Fruit fly (Drosophila melanogaster) whole organism, larva: ENCODE measurements around the gene PQBP1.

Source experiments
- noc ChIP-seq: fragments of 200-800 bp; sonication (Bioruptor generic); optimal IDR thresholded peaks from 3 replicates; lab custom pipeline; 2019; ENCODE audit warnings: missing biosample characterization, mild to moderate bottlenecking, missing genetic modification characterization, moderate library complexity

PQBP1 gene

dm6 chr3R:25064907-25065841 lies at the start of gene PQBP1, which contains the start of gene veli:
Gene PQBP1 (plus strand): TSS chr3R:25065791.
Gene veli (minus strand): TSS chr3R:25065591.
- TF ChIP-seq noc (tag; lab: Kevin White, UChicago) = no peak

DNA sequence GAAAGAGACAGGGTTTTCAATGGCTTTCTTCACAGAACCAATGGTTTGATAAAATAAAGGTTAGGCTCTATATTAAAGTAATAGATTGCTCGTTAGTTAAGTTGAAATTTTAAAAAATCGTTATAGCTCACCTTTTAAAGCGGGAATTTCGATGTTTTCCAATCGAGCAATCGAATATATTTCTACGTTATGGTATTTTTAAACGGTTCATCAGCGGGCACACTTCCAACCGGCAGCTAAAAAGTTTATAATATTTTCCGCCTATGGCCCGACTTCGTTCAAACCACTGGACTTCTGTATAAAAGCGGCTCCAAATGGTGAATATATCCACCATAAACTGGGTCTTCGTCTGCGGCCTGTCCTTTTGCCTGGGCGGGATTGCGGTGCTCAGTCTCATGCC lies 42.5 kb upstream of the PQBP1 start, which contains the start of gene beta4GalT7:
TSS of gene beta4GalT7 (plus strand) at position 201 of the 400 bp plus-strand sequence.
- no peak for TF ChIP-seq noc (tag; lab: Kevin White, UChicago)

- peak; percentile 91 for TF ChIP-seq noc (tag; lab: Kevin White, UChicago)
These were observed 40.6 kb upstream of the PQBP1 start, which contains the start of the genes EMC6 and Hr96 for dm6 chr3R:25024895-25025557. Gene EMC6 (minus strand): TSS chr3R:25025017. Gene Hr96 (plus strand): TSS chr3R:25025235.

- TF ChIP-seq noc (tag; lab: Kevin White, UChicago) = peak; percentile 92
These were observed 38.0 kb upstream of the PQBP1 start for dm6 chr3R:25027281-25028219.

- no peak for TF ChIP-seq noc (tag; lab: Kevin White, UChicago)
These were observed 32.9 kb upstream of the PQBP1 start for dm6 chr3R:25032686-25033085.

DNA sequence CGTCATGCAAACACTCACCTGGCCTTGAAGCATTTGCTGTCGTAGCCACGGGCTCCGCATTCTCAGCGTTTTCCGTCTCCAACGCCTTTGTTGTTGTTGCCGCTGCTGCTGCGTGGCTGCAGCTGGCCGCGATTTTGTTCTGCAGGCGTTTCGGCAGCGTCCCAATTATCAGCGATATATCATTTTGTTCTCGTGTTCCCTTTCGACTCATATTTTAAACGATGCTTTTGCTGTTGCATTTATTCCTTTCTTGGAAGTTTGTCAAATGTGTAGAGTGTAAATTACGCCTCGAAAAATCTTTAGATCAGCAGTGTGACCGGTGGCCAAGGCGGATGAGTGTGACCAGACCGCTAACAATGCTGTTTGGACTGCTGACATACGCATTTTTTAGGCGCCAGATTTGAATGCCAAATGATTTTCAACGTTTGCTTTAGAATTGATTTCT lies 32.4 kb upstream of the PQBP1 start, which contains the start of gene Smg6:
TSS of gene Smg6 (minus strand) at position 324 of the 445 bp plus-strand sequence.
- no peak for TF ChIP-seq noc (tag; lab: Kevin White, UChicago)

DNA sequence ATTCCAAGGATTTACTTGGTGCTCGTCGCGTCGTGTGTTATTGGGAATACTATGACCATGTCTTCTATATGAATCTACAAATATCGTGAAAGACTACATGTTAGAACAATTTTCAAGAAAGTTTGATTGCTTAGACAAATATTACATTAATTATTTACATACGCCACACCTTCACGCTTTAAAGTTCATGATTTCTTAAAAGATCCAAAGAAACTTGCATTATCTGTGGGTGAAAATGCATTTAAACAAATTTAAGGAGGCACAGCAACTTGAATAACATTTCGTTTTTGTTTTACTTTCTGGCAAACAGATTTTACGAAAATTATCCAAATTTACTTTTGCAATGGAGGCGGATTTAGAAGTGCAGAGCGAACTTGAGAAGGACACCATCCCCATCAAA lies 28.9 kb upstream of the PQBP1 start, which contains the start of gene CG31115:
TSS of gene CG31115 (plus strand) at position 301 of the 400 bp plus-strand sequence.
- TF ChIP-seq noc (tag; lab: Kevin White, UChicago) = no peak

DNA sequence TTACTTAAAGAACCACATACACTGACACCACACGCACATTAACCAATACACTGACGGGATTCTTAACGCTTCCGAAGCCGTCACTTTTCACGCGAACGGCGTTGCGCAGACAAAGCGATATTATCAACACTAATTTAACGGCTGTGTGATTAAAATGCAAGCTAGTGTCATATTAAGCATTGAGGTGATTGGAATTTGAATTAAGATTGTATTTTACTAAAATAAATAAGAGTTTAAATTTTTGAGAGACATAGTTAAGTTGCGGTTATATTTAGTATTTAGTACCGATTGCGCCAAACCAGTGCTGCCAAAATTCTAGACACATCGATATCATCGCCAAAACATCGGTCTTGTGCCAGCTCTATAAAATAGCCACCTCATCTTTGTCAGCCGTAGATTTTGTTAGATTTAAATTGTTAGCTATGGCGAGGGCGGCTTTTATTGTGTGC lies 26.5 kb upstream of the PQBP1 start, which contains the start of the genes Ythdf and bai:
TSS of gene Ythdf (minus strand) at position 222 of the 449 bp plus-strand sequence.
TSS of gene bai (plus strand) at position 347 of the 449 bp plus-strand sequence.
- no peak for TF ChIP-seq noc (tag; lab: Kevin White, UChicago)

DNA sequence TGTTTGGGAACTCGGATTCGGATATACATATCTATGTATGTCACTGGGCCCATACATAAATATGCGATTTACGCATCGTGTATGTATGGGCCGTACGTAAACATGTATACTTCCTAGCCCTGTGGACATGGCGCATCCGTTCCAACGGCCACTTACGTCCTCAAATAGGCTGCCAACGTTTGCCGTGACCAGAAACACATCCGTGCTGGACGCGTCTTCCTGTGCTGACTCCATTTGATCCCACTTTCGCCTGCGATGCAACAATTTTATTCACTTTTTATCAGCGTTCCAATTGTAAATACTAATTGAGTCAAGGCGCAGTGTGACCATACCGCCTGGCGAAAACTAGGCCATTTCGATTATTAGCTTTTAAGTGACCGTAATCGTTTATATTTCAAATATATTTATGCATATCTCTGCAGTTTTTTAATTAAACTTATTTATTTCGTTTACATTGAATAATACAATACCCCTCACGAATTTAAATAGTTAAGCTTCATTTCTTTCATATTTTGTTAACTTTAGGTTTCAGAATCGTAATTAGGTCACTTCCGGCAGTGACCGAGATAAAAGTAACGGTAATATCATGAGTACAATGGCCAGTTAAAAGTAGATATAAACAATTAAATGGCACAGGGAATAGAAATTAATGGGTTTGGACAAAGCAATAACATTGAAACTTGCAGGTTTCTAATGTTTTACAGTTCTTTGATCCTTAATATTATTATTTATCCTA lies 20.6 kb upstream of the PQBP1 start, which contains the start of gene 5PtaseI:
TSS of gene 5PtaseI (minus strand) at position 336 of the 736 bp plus-strand sequence.
- TF ChIP-seq noc (tag; lab: Kevin White, UChicago) = no peak

DNA sequence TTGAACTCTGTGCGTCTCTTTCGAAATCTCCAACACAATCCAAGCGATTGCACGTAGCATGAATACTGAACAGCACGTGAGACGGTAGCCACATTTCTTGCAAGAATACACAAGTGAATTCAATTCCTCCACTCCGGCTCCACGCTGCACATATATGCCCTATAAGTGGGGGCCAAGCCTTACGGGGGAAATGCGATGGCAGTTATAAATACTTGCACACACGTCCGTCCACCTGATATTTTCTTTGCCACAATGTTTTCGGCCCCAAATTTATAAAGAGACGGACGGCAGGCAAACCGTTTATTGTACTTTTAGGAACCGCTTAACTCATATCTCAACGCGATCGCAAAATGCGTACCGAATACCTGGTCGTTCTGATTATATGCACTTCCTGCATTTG lies 19.6 kb upstream of the PQBP1 start, which contains the start of gene CG11786:
TSS of gene CG11786 (plus strand) at position 301 of the 400 bp plus-strand sequence.
- TF ChIP-seq noc (tag; lab: Kevin White, UChicago) = no peak

DNA sequence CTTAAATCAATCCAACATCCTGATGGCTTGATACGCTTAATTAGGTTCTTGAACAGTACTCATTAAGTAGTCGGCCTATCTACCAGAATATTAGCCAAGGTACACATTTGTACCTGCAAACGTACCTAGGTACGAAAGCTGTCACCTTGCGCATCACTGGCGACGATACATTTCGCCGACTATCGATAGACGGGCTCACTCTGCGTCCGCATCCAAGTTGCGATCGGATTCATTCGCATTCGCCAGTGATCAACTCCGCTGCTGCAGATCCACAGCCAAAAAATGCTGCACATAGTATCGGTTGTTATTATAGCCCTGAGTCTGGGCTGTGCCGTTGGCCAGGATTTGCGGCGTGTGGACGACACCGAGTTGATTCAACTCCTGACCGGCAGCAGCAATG lies 18.1 kb upstream of the PQBP1 start, which contains the start of gene CG11790:
TSS of gene CG11790 (plus strand) at position 203 of the 400 bp plus-strand sequence.
- no peak for TF ChIP-seq noc (tag; lab: Kevin White, UChicago)

dm6 chr3R:25049383-25049741 lies 16.2 kb upstream of the PQBP1 start, which contains the start of gene CG11791:
Gene CG11791 (plus strand): TSS chr3R:25049616.
- no peak for TF ChIP-seq noc (tag; lab: Kevin White, UChicago)

dm6 chr3R:25049742-25050517 lies 15.7 kb upstream of the PQBP1 start:
- TF ChIP-seq noc (tag; lab: Kevin White, UChicago) = peak; percentile 58
